Fruit fly (Drosophila melanogaster): ENCODE data around the gene CG7988.

Gene CG7988

DNA sequence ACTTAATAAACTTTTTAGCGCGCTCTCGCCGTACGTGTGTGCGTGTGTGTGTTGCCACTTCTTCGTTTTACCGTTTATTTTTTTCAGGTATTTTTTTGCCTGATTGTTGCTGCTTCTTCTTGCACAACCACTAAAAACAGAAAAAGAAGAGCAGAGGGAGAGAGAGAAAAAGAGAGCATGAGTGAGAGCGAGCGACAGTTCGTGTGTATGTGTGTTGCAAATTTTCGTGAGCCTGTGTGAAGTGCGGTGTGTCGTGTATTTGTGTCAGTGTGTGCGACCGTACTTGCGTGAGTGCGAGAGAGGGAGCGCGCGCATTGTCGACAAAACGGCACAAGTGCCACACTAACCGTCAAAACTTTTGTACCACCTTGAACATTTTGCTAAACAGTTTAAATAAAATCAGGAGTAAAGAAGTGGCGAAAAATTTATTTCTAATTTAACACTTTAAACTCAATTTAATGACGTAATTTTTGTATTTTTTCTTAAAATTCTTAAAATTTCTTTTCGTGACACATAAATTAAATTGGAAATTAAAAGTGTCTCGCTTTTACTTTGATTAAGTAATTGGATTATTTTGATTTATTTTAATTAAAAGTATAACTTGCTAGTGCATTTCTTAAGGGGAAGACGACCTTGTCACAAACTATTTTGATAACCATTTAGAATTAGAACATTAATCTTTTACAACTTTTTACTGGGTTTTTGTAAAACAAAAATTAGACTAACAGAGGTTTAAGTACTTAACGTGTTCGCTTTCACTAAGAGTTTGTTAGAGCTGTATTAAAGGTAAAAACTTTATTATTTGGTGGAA is 23.1 kb upstream of the CG7988 start (continued):
- TF ChIP-seq CG10209 (GFP tag; optimal IDR thresholded peaks at IDR 0.05) (peak; percentile 53), CG7839 (tag; optimal IDR thresholded peaks at IDR 0.05) (peak; percentile 61), CG10979 (tag; optimal IDR thresholded peaks at IDR 0.05) (peak; percentile 49), chm (GFP tag; IDR thresholded peaks at IDR 0.05) (no peak), CG9817 (tag; optimal IDR thresholded peaks at IDR 0.05) (peak; percentile 50), CG10274 (GFP tag; optimal IDR thresholded peaks at IDR 0.05) (peak; percentile 57), nau (GFP tag; optimal IDR thresholded peaks at IDR 0.05) (no peak), zen2 (GFP tag; IDR thresholded peaks at IDR 0.05; ENCODE audit: partially characterized antibody) (no peak), CG17829 (tag; optimal IDR thresholded peaks at IDR 0.05) (peak; percentile 50), dmrt11E (tag; optimal IDR thresholded peaks at IDR 0.05) (peak; percentile 57), CG2199 (GFP tag; IDR thresholded peaks at IDR 0.05) (no peak), MTF-1 (GFP tag; optimal IDR thresholded peaks at IDR 0.05; ENCODE audit: borderline replicate concordance) (no peak), unpg (GFP tag; optimal IDR thresholded peaks at IDR 0.05) (peak; percentile 58), odd (GFP tag; optimal IDR thresholded peaks at IDR 0.05) (peak; percentile 74), CG6765 (GFP tag; optimal IDR thresholded peaks at IDR 0.05) (peak; percentile 35), zfh2 (GFP tag; optimal IDR thresholded peaks at IDR 0.05) (no peak), ab (GFP tag; optimal IDR thresholded peaks at IDR 0.05) (no peak), NC2β (GFP tag; optimal IDR thresholded peaks at IDR 0.05) (no peak), CG18262 (tag; optimal IDR thresholded peaks at IDR 0.05) (peak; percentile 79), CG1832 (GFP tag; optimal IDR thresholded peaks at IDR 0.05) (peak; percentile 65), CG9876 (GFP tag; optimal IDR thresholded peaks at IDR 0.05) (no peak), CG7987 (GFP tag; optimal IDR thresholded peaks at IDR 0.05) (peak; percentile 3), CG3163 (GFP tag; optimal IDR thresholded peaks at IDR 0.05) (peak; percentile 30), CG12942 (GFP tag; optimal IDR thresholded peaks at IDR 0.05) (peak; percentile 15), pnt (GFP tag; optimal IDR thresholded peaks at IDR 0.05) (peak; percentile 23), CG6689 (GFP tag; IDR thresholded peaks at IDR 0.05) (no peak), CG10543 (GFP tag; optimal IDR thresholded peaks at IDR 0.05) (peak; percentile 51), CG34376 (GFP tag; optimal IDR thresholded peaks at IDR 0.05) (peak; percentile 14), CG10267 (tag; optimal IDR thresholded peaks at IDR 0.05) (peak; percentile 55), HmgZ (tag; optimal IDR thresholded peaks at IDR 0.05) (peak; percentile 17), Fer3 (tag; optimal IDR thresholded peaks at IDR 0.05) (peak; percentile 35), CG17186 (GFP tag; optimal IDR thresholded peaks at IDR 0.05) (no peak), nerfin-1 (tag; optimal IDR thresholded peaks at IDR 0.05) (peak; percentile 25), CG3847 (GFP tag; IDR thresholded peaks at IDR 0.05) (no peak), CG6854 (GFP tag; optimal IDR thresholded peaks at IDR 0.05) (peak; percentile 41), grau (tag; optimal IDR thresholded peaks at IDR 0.05) (peak; percentile 76), CG11085 (GFP tag; IDR thresholded peaks at IDR 0.05) (no peak), CG9437 (GFP tag; optimal IDR thresholded peaks at IDR 0.05) (peak; percentile 84), Neu2 (GFP tag; optimal IDR thresholded peaks at IDR 0.05; ENCODE audit: borderline replicate concordance) (no peak), otp (GFP tag; IDR thresholded peaks at IDR 0.05) (no peak), sc (optimal IDR thresholded peaks at IDR 0.05) (no peak), sc (GFP tag; optimal IDR thresholded peaks at IDR 0.05) (peak; percentile 6), sug (tag; optimal IDR thresholded peaks at IDR 0.05) (peak; percentile 40), ci (GFP tag; IDR thresholded peaks at IDR 0.05) (no peak), CG1603 (tag; optimal IDR thresholded peaks at IDR 0.05) (peak; percentile 28), Asciz (GFP tag; optimal IDR thresholded peaks at IDR 0.05) (peak; percentile 57), YL-1 (GFP tag; optimal IDR thresholded peaks at IDR 0.05) (peak; percentile 31), Dek (tag; optimal IDR thresholded peaks at IDR 0.05) (peak; percentile 24), CG10462 (GFP tag; optimal IDR thresholded peaks at IDR 0.05) (peak; percentile 4)

Data from whole organism, embryonic.